Fruit fly (Drosophila melanogaster): Measurements from ENCODE around the gene CG7126.

- TF ChIP-seq inv (GFP tag; IDR thresholded peaks at IDR 0.05; ENCODE audit: partially characterized antibody) (no peak), Rx (GFP tag; IDR thresholded peaks at IDR 0.05) (no peak), Atf6 (GFP tag; IDR thresholded peaks at IDR 0.05) (peak; percentile 61), YL-1 (GFP tag; optimal IDR thresholded peaks at IDR 0.05) (no peak), chinmo (GFP tag; IDR thresholded peaks at IDR 0.05; ENCODE audit: partially characterized antibody) (0 out of 4 replicates have a peak, but pooled peaks have one; percentile 35), sd (tag; optimal IDR thresholded peaks at IDR 0.05) (no peak)
Measured at dm6 chr3R:18296084-18296483, 6.6 kb downstream of the CG7126 start.
